Worm (Caenorhabditis elegans): ENCODE results near the gene C54G10.1.

ce11 chrV:14635119-14635518 lies 5.8 kb upstream of the C54G10.1 start, which contains the start of gene F43D2.6:
- TF ChIP-seq ref-1 (GFP tag; conservative IDR thresholded peaks at IDR 0.05) (no peak), flt-1 (GFP tag; IDR thresholded peaks at IDR 0.05) (no peak), ztf-29 (GFP tag; IDR thresholded peaks at IDR 0.05) (no peak), tab-1 (GFP tag; IDR thresholded peaks at IDR 0.05) (no peak), ztf-23 (GFP tag; IDR thresholded peaks at IDR 0.05) (no peak), T22C8.4 (GFP tag; IDR thresholded peaks at IDR 0.05) (no peak), med-1 (GFP tag; optimal IDR thresholded peaks at IDR 0.05; ENCODE audit: insufficient read depth) (no peak), klf-2 (GFP tag; conservative IDR thresholded peaks at IDR 0.05) (no peak), cog-1 (tag; optimal IDR thresholded peaks at IDR 0.05) (no peak)

Measured in whole organism, midembryonic.